Worm (Caenorhabditis elegans): ENCODE measurements around the gene T24H7.2.

ce11 chrII:6230116-6230515 lies 17.0 kb upstream of the T24H7.2 start:
- no peak for TF ChIP-seq blmp-1 (tag; optimal IDR thresholded peaks at IDR 0.05)
- no peak for TF ChIP-seq nhr-76 (tag; optimal IDR thresholded peaks at IDR 0.05)
- no peak for TF ChIP-seq nhr-237 (tag; optimal IDR thresholded peaks at IDR 0.05)
- TF ChIP-seq ztf-11 (tag; optimal IDR thresholded peaks at IDR 0.05), result no peak
- no peak for TF ChIP-seq elt-3 (tag; optimal IDR thresholded peaks at IDR 0.05)
- no peak for TF ChIP-seq mep-1 (tag; optimal IDR thresholded peaks at IDR 0.05)
- no peak for TF ChIP-seq M03D4.4 (tag; optimal IDR thresholded peaks at IDR 0.05)
- TF ChIP-seq zip-8 (tag; optimal IDR thresholded peaks at IDR 0.05), result no peak
- TF ChIP-seq sptf-1 (tag; optimal IDR thresholded peaks at IDR 0.05), result no peak
- TF ChIP-seq unc-39 (tag; optimal IDR thresholded peaks at IDR 0.05), result no peak
- no peak for TF ChIP-seq lsy-2 (tag; optimal IDR thresholded peaks at IDR 0.05)
